Fruit fly (Drosophila melanogaster) whole organism, embryonic: ENCODE results near the gene CG13996.

ENCODE experiments used
- Atf-2 ChIP-seq: fragments of 200-800 bp; sonication (Bioruptor generic); optimal IDR thresholded peaks from 2 replicates; lab custom pipeline; 2016; ENCODE audit warnings: missing biosample characterization, missing genetic modification characterization
- BEAF-32 ChIP-seq: fragments of 200-800 bp; sonication (Bioruptor generic); optimal IDR thresholded peaks from 3 replicates; lab custom pipeline; 2017; ENCODE audit warnings: missing biosample characterization, missing genetic modification characterization, mild to moderate bottlenecking, moderate library complexity, missing genetic modification reagents
- Blimp-1 ChIP-seq: fragments of 200-800 bp; sonication (Bioruptor generic); optimal IDR thresholded peaks from 3 replicates; lab custom pipeline; 2018; ENCODE audit warnings: missing biosample characterization, missing genetic modification characterization, mild to moderate bottlenecking, moderate library complexity, missing genetic modification reagents
- CG10543 ChIP-seq: fragments of 200-800 bp; sonication (Bioruptor generic); optimal IDR thresholded peaks from 3 replicates; lab custom pipeline; 2017; ENCODE audit warnings: missing biosample characterization, mild to moderate bottlenecking, missing genetic modification characterization, moderate library complexity
- CG10959 ChIP-seq: fragments of 200-800 bp; sonication (Bioruptor generic); IDR thresholded peaks from 2 replicates; pipeline ENCODE4 v1.3.6; 2022; ENCODE audit warnings: missing biosample characterization, missing genetic modification characterization
- CG15073 ChIP-seq: fragments of 200-800 bp; sonication (Bioruptor generic); optimal IDR thresholded peaks from 2 replicates; lab custom pipeline; 2016; ENCODE audit warnings: missing biosample characterization, missing genetic modification characterization
- CG16813 ChIP-seq: fragments of 200-800 bp; sonication (Bioruptor generic); IDR thresholded peaks from 3 replicates; pipeline ENCODE4 v1.3.6; 2022; ENCODE audit warnings: missing biosample characterization, missing genetic modification characterization; ENCODE audit not compliant: partially characterized antibody
- CG18262 ChIP-seq: fragments of 200-800 bp; optimal IDR thresholded peaks from 3 replicates; lab custom pipeline; 2019; ENCODE audit warnings: missing biosample characterization, mild to moderate bottlenecking, missing genetic modification characterization, moderate library complexity
- CG18599 ChIP-seq: fragments of 200-800 bp; sonication (Bioruptor generic); optimal IDR thresholded peaks from 3 replicates; lab custom pipeline; 2017; ENCODE audit warnings: missing biosample characterization, missing genetic modification characterization, mild to moderate bottlenecking, moderate library complexity, missing genetic modification reagents
- CG31365 ChIP-seq: fragments of 200-800 bp; sonication (Bioruptor generic); optimal IDR thresholded peaks from 2 replicates; lab custom pipeline; 2018; ENCODE audit warnings: missing biosample characterization, mild to moderate bottlenecking, missing genetic modification characterization
- CG31388 ChIP-seq: fragments of 200-800 bp; sonication (Bioruptor generic); optimal IDR thresholded peaks from 2 replicates; lab custom pipeline; 2016; ENCODE audit warnings: missing biosample characterization, missing genetic modification characterization
- CG32772 ChIP-seq: fragments of 200-800 bp; sonication (Bioruptor generic); IDR thresholded peaks from 2 replicates; pipeline ENCODE4 v1.3.6; 2022; ENCODE audit warnings: missing biosample characterization, missing genetic modification characterization
- CG34422 ChIP-seq: fragments of 200-800 bp; sonication (Bioruptor generic); IDR thresholded peaks from 3 replicates; pipeline ENCODE4 v1.3.6; 2022; ENCODE audit warnings: missing biosample characterization, missing genetic modification characterization
- CG4730 ChIP-seq: fragments of 200-800 bp; sonication (Bioruptor generic); IDR thresholded peaks from 2 replicates; pipeline ENCODE4 v1.3.6; 2022; ENCODE audit warnings: missing biosample characterization, missing genetic modification characterization
- CG4854 ChIP-seq: fragments of 200-800 bp; sonication (Bioruptor generic); optimal IDR thresholded peaks from 2 replicates; lab custom pipeline; 2016; ENCODE audit warnings: missing biosample characterization, missing genetic modification characterization, inconsistent platforms
- CG6813 ChIP-seq: fragments of 200-800 bp; sonication (Bioruptor generic); optimal IDR thresholded peaks from 2 replicates; lab custom pipeline; 2017; ENCODE audit warnings: missing biosample characterization, missing genetic modification characterization, mild to moderate bottlenecking, moderate library complexity, missing genetic modification reagents
- CG8388 ChIP-seq: fragments of 200-800 bp; sonication (Bioruptor generic); optimal IDR thresholded peaks from 2 replicates; lab custom pipeline; 2019; ENCODE audit warnings: missing biosample characterization, mild to moderate bottlenecking, missing genetic modification characterization, moderate library complexity
- CG8944 ChIP-seq: fragments of 200-800 bp; sonication (Bioruptor generic); optimal IDR thresholded peaks from 3 replicates; lab custom pipeline; 2016; ENCODE audit warnings: missing biosample characterization, missing genetic modification characterization
- CHES-1-like ChIP-seq: fragments of 200-800 bp; sonication (Bioruptor generic); optimal IDR thresholded peaks from 2 replicates; lab custom pipeline; 2016; ENCODE audit warnings: missing biosample characterization, missing genetic modification characterization
- Fer2 ChIP-seq: fragments of 200-800 bp; sonication (Bioruptor generic); optimal IDR thresholded peaks from 2 replicates; lab custom pipeline; 2018; ENCODE audit warnings: missing biosample characterization, mild to moderate bottlenecking, missing genetic modification characterization, moderate library complexity
- Fer3 ChIP-seq: fragments of 200-800 bp; sonication (Bioruptor generic); optimal IDR thresholded peaks from 2 replicates; lab custom pipeline; 2018; ENCODE audit warnings: missing biosample characterization, mild to moderate bottlenecking, missing genetic modification characterization, moderate library complexity
- HLH54F ChIP-seq: fragments of 200-800 bp; sonication (Bioruptor generic); optimal IDR thresholded peaks from 3 replicates; lab custom pipeline; 2016; ENCODE audit warnings: missing biosample characterization, missing genetic modification characterization
- Hand ChIP-seq: fragments of 200-800 bp; sonication (Bioruptor generic); optimal IDR thresholded peaks from 2 replicates; lab custom pipeline; 2017; ENCODE audit warnings: mild to moderate bottlenecking, missing biosample characterization, missing genetic modification reagents, missing genetic modification characterization
- Hr78 ChIP-seq, 2 experiments: fragments of 200-800 bp in 1 of 2; fragments of >200 bp in 1 of 2; sonication (Bioruptor generic) in 1 of 2; optimal IDR thresholded peaks; 2 replicates each; lab custom pipeline; 2017 to 2019; ENCODE audit warnings: missing biosample characterization in 2 of 2, missing genetic modification characterization in 2 of 2, mild to moderate bottlenecking in 1 of 2, moderate library complexity in 1 of 2
- MTF-1 ChIP-seq: fragments of 200-800 bp; sonication (Bioruptor generic); optimal IDR thresholded peaks from 2 replicates; lab custom pipeline; 2018; ENCODE audit warnings: missing biosample characterization, mild to moderate bottlenecking, missing genetic modification characterization, borderline replicate concordance
- Max ChIP-seq: fragments of 200-800 bp; sonication (Bioruptor generic); optimal IDR thresholded peaks from 2 replicates; lab custom pipeline; 2016; ENCODE audit warnings: missing biosample characterization, mild to moderate bottlenecking, missing genetic modification characterization
- Meics ChIP-seq: fragments of 200-800 bp; sonication (Bioruptor generic); optimal IDR thresholded peaks from 2 replicates; lab custom pipeline; 2017; ENCODE audit warnings: missing biosample characterization, mild to moderate bottlenecking, missing genetic modification characterization
- Mes4 ChIP-seq: fragments of 200-800 bp; sonication (Bioruptor generic); optimal IDR thresholded peaks from 2 replicates; lab custom pipeline; 2016; ENCODE audit warnings: missing biosample characterization, missing genetic modification characterization
- Neu2 ChIP-seq: fragments of 200-800 bp; sonication (Bioruptor generic); optimal IDR thresholded peaks from 3 replicates; lab custom pipeline; 2016; ENCODE audit warnings: missing biosample characterization, missing genetic modification characterization, borderline replicate concordance
- Oli ChIP-seq: fragments of 200-800 bp; sonication (Bioruptor generic); optimal IDR thresholded peaks from 2 replicates; lab custom pipeline; 2018; ENCODE audit warnings: missing biosample characterization, mild to moderate bottlenecking, missing genetic modification characterization, moderate library complexity
- Pdp1 ChIP-seq, 2 experiments: fragments of 200-800 bp; sonication (Bioruptor generic); optimal IDR thresholded peaks; 3 replicates each; lab custom pipeline; 2016; ENCODE audit warnings: missing biosample characterization in 2 of 2, missing genetic modification characterization in 2 of 2, mild to moderate bottlenecking in 1 of 2, moderate library complexity in 1 of 2
- Ptx1 ChIP-seq: fragments of 200-800 bp; sonication (Bioruptor generic); IDR thresholded peaks from 2 replicates; pipeline ENCODE4 v1.3.6; 2022; ENCODE audit warnings: missing biosample characterization, missing genetic modification characterization
- Scr ChIP-seq: fragments of 200-800 bp; sonication (Bioruptor generic); IDR thresholded peaks from 2 replicates; pipeline ENCODE4 v1.3.6; 2022; ENCODE audit warnings: missing biosample characterization, missing genetic modification characterization; ENCODE audit not compliant: partially characterized antibody
- ac ChIP-seq: fragments of 200-800 bp; sonication (Bioruptor generic); optimal IDR thresholded peaks from 3 replicates; lab custom pipeline; 2017; ENCODE audit warnings: missing biosample characterization, mild to moderate bottlenecking, missing genetic modification characterization
- bbx ChIP-seq: fragments of 200-800 bp; sonication (Bioruptor generic); IDR thresholded peaks from 2 replicates; pipeline ENCODE4 v1.3.6; 2022; ENCODE audit warnings: missing biosample characterization, missing genetic modification characterization; ENCODE audit not compliant: partially characterized antibody
- bigmax ChIP-seq: fragments of 200-800 bp; sonication (Bioruptor generic); optimal IDR thresholded peaks from 2 replicates; lab custom pipeline; 2018; ENCODE audit warnings: missing biosample characterization, mild to moderate bottlenecking, missing genetic modification characterization
- chm ChIP-seq: fragments of 200-800 bp; sonication (Bioruptor generic); IDR thresholded peaks from 2 replicates; pipeline ENCODE4 v1.3.6; 2022; ENCODE audit warnings: missing biosample characterization, missing genetic modification characterization
- hbn ChIP-seq: fragments of 200-800 bp; sonication (Bioruptor generic); IDR thresholded peaks from 2 replicates; pipeline ENCODE4 v1.3.6; 2022; ENCODE audit warnings: missing biosample characterization, missing genetic modification characterization; ENCODE audit not compliant: partially characterized antibody
- her ChIP-seq: fragments of 200-800 bp; sonication (Bioruptor generic); optimal IDR thresholded peaks from 2 replicates; lab custom pipeline; 2016; ENCODE audit warnings: missing biosample characterization, missing genetic modification characterization
- kay ChIP-seq: fragments of 200-800 bp; sonication (Bioruptor generic); optimal IDR thresholded peaks from 2 replicates; lab custom pipeline; 2016; ENCODE audit warnings: missing biosample characterization, missing genetic modification characterization
- klu ChIP-seq: fragments of 200-800 bp; sonication (Bioruptor generic); IDR thresholded peaks from 2 replicates; pipeline ENCODE4 v1.3.6; 2022; ENCODE audit warnings: missing biosample characterization, missing genetic modification characterization
- lilli ChIP-seq: fragments of 200-800 bp; sonication (Bioruptor generic); optimal IDR thresholded peaks from 3 replicates; lab custom pipeline; 2016; ENCODE audit warnings: missing biosample characterization, missing genetic modification characterization
- mam ChIP-seq: fragments of 200-800 bp; sonication (Bioruptor generic); optimal IDR thresholded peaks from 3 replicates; lab custom pipeline; 2016; ENCODE audit warnings: missing biosample characterization, missing genetic modification characterization
- nerfin-2 ChIP-seq: fragments of 200-800 bp; sonication (Bioruptor generic); IDR thresholded peaks from 2 replicates; pipeline ENCODE4 v1.3.6; 2022; ENCODE audit warnings: missing biosample characterization, missing genetic modification characterization; ENCODE audit not compliant: partially characterized antibody
- pb ChIP-seq: fragments of 200-800 bp; sonication (Bioruptor generic); optimal IDR thresholded peaks from 3 replicates; lab custom pipeline; 2016; ENCODE audit warnings: missing biosample characterization, missing genetic modification characterization
- pnt ChIP-seq: fragments of 200-800 bp; sonication (Bioruptor generic); optimal IDR thresholded peaks from 3 replicates; lab custom pipeline; 2016; ENCODE audit warnings: missing biosample characterization, missing genetic modification characterization
- psq ChIP-seq: fragments of 200-800 bp; sonication (Bioruptor generic); optimal IDR thresholded peaks from 2 replicates; lab custom pipeline; 2017; ENCODE audit warnings: missing biosample characterization, missing genetic modification characterization
- shn ChIP-seq: fragments of 200-800 bp; sonication (Bioruptor generic); optimal IDR thresholded peaks from 3 replicates; lab custom pipeline; 2016; ENCODE audit warnings: missing biosample characterization, missing genetic modification characterization
- ttk ChIP-seq: fragments of 200-800 bp; sonication (Bioruptor generic); IDR thresholded peaks from 2 replicates; pipeline ENCODE4 v2.1.2; 2022; ENCODE audit warnings: missing biosample characterization, missing genetic modification characterization
- unpg ChIP-seq: fragments of 200-800 bp; sonication (Bioruptor generic); optimal IDR thresholded peaks from 3 replicates; lab custom pipeline; 2018; ENCODE audit warnings: missing biosample characterization, mild to moderate bottlenecking, missing genetic modification characterization, moderate library complexity

Gene CG13996

DNA sequence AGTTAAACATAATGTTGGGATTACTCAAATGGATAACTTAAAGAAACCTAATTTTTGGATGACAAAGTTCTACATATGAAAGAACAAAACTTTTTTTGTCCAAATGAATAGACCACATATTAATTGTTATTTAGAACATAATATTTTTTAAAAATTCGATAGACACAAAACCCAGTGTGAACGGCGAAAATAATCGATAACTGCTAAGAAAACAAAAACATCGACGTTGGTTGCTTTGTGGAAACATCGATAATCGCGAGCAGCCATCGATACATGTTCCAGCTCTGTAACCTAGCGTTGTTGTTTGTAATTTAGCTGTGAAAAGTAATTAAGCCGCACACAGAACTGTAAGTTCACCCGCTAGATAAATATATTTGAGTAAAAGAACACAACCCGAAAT, 29.9 kb downstream of the CG13996 start, which contains the start of gene CG9135 (continued):
- TF ChIP-seq Neu2 (GFP tag; lab: Kevin White, UChicago), result no peak
- TF ChIP-seq unpg (GFP tag; lab: Kevin White, UChicago), result no peak
- TF ChIP-seq psq, result no peak
- no peak for TF ChIP-seq Fer2 (tag; lab: Kevin White, UChicago)
- TF ChIP-seq klu (GFP tag; lab: Robert Waterston, UW), result no peak
- TF ChIP-seq CG10543 (GFP tag; lab: Kevin White, UChicago), result no peak
- TF ChIP-seq Pdp1 (GFP tag; optimal IDR thresholded peaks at IDR 0.05; lab: Kevin White, UChicago), result no peak
- no peak for TF ChIP-seq Atf-2 (GFP tag; lab: Kevin White, UChicago)
- no peak for TF ChIP-seq CG10959 (GFP tag; lab: Robert Waterston, UW)
- no peak for TF ChIP-seq pb (GFP tag; lab: Kevin White, UChicago)
- TF ChIP-seq CG4854, result no peak
- TF ChIP-seq her (GFP tag; lab: Kevin White, UChicago), result no peak
- no peak for TF ChIP-seq Hand
- no peak for TF ChIP-seq Hr78 (GFP tag; optimal IDR thresholded peaks at IDR 0.05; lab: Kevin White, UChicago)
- no peak for TF ChIP-seq CG4730
- peak; percentile 6; the same call in 1 of the 3 replicates for TF ChIP-seq CG34422 (GFP tag; lab: Robert Waterston, UW)
- no peak for TF ChIP-seq ac (GFP tag; lab: Kevin White, UChicago)
- TF ChIP-seq shn, result no peak
- no peak for TF ChIP-seq Mes4 (GFP tag; lab: Kevin White, UChicago)
- no peak for TF ChIP-seq mam
- TF ChIP-seq CG8388 (GFP tag; lab: Kevin White, UChicago), result no peak
- no peak for TF ChIP-seq CHES-1-like
- TF ChIP-seq Ptx1 (GFP tag; lab: Robert Waterston, UW), result no peak
- TF ChIP-seq Max, result no peak
- TF ChIP-seq nerfin-2 (GFP tag; lab: Robert Waterston, UW), result peak; percentile 99
- no peak for TF ChIP-seq CG32772 (GFP tag; lab: Robert Waterston, UW)
- no peak for TF ChIP-seq CG18599 (GFP tag; lab: Kevin White, UChicago)
- no peak for TF ChIP-seq CG15073
- TF ChIP-seq bbx (GFP tag; lab: Robert Waterston, UW), result peak; percentile 100
- TF ChIP-seq CG18262 (tag; lab: Kevin White, UChicago), result no peak
- no peak for TF ChIP-seq chm (GFP tag; lab: Robert Waterston, UW)
- no peak for TF ChIP-seq CG31388 (GFP tag; lab: Kevin White, UChicago)
- TF ChIP-seq CG16813, result peak; percentile 99
- TF ChIP-seq Meics, result no peak
- TF ChIP-seq CG31365 (tag; lab: Kevin White, UChicago), result no peak
- no peak for TF ChIP-seq ttk (GFP tag; lab: Robert Waterston, UW)
- TF ChIP-seq pnt, result no peak
- peak; percentile 96 for TF ChIP-seq BEAF-32 (GFP tag; lab: Kevin White, UChicago)
- peak; percentile 98 for TF ChIP-seq Scr
- TF ChIP-seq MTF-1, result no peak
- no peak for TF ChIP-seq CG6813 (GFP tag; lab: Kevin White, UChicago)
- TF ChIP-seq kay (GFP tag; lab: Kevin White, UChicago), result no peak
- TF ChIP-seq Blimp-1, result no peak
- no peak for TF ChIP-seq HLH54F (GFP tag; lab: Kevin White, UChicago)
- TF ChIP-seq bigmax, result peak; percentile 88
- TF ChIP-seq hbn (GFP tag; lab: Robert Waterston, UW), result peak; percentile 98
- peak; percentile 9 for TF ChIP-seq Fer3 (tag; lab: Kevin White, UChicago)
- no peak for TF ChIP-seq lilli (GFP tag; lab: Kevin White, UChicago)
- no peak for TF ChIP-seq CG8944
- no peak for TF ChIP-seq Oli
